Worm (Caenorhabditis elegans): ENCODE data around the gene C05E11.3.

The C05E11.3 gene

ce11 chrX:4586617-4587016 is 8.6 kb downstream of the C05E11.3 start, which contains the start of gene C05E11.2:
Gene C05E11.2 (plus strand): TSS chrX:4586917.
- TF ChIP-seq lsy-2 (tag; optimal IDR thresholded peaks at IDR 0.05) (no peak), xbp-1 (tag; optimal IDR thresholded peaks at IDR 0.05) (no peak), lin-13 (GFP tag; optimal IDR thresholded peaks at IDR 0.05) (no peak), Y116A8C.19 (tag; optimal IDR thresholded peaks at IDR 0.05; ENCODE audit: borderline replicate concordance) (no peak), unc-30 (tag; optimal IDR thresholded peaks at IDR 0.05) (no peak), nhr-77 (tag; optimal IDR thresholded peaks at IDR 0.05) (no peak), unc-98 (GFP tag; IDR thresholded peaks at IDR 0.05) (no peak), tbx-2 (tag; optimal IDR thresholded peaks at IDR 0.05) (no peak), pqm-1 (tag; optimal IDR thresholded peaks at IDR 0.05) (no peak), ceh-8 (GFP tag; optimal IDR thresholded peaks at IDR 0.05) (no peak), nhr-12 (tag; optimal IDR thresholded peaks at IDR 0.05) (no peak), lin-39 (tag; optimal IDR thresholded peaks at IDR 0.05) (no peak), dpl-1 (GFP tag; optimal IDR thresholded peaks at IDR 0.05) (no peak), mdl-1 (tag; optimal IDR thresholded peaks at IDR 0.05) (no peak), nhr-85 (tag) (no peak), C34B4.2 (tag; optimal IDR thresholded peaks at IDR 0.05) (no peak)

ce11 chrX:4587934-4588333 is 9.9 kb downstream of the C05E11.3 start:
- TF ChIP-seq jun-1 (tag; optimal IDR thresholded peaks at IDR 0.05) (peak; percentile 21), nhr-20 (tag; optimal IDR thresholded peaks at IDR 0.05) (peak; percentile 53), hpl-2 (GFP tag; optimal IDR thresholded peaks at IDR 0.05) (no peak), nhr-28 (tag; optimal IDR thresholded peaks at IDR 0.05) (no peak), nhr-71 (tag; optimal IDR thresholded peaks at IDR 0.05) (peak; percentile 60), grh-1 (GFP tag; IDR thresholded peaks at IDR 0.05) (no peak), nhr-90 (tag; optimal IDR thresholded peaks at IDR 0.05; ENCODE audit: poor library complexity) (peak; percentile 4), unc-86 (tag; optimal IDR thresholded peaks at IDR 0.05) (no peak), pag-3 (tag; optimal IDR thresholded peaks at IDR 0.05; ENCODE audit: borderline replicate concordance, insufficient read depth) (no peak), lin-39 (tag; optimal IDR thresholded peaks at IDR 0.05) (peak; percentile 5), lsy-2 (tag; optimal IDR thresholded peaks at IDR 0.05) (peak; percentile 46 to 69), tbx-2 (tag; optimal IDR thresholded peaks at IDR 0.05) (peak; percentile 41), fos-1 (tag; optimal IDR thresholded peaks at IDR 0.05) (no peak), nhr-47 (tag; optimal IDR thresholded peaks at IDR 0.05) (peak; percentile 54), nhr-76 (tag; optimal IDR thresholded peaks at IDR 0.05) (no peak), mdl-1 (tag; optimal IDR thresholded peaks at IDR 0.05) (peak in 1 of 2 experiments; percentile 14), lin-35 (GFP tag; optimal IDR thresholded peaks at IDR 0.05) (peak; percentile 10 to 60), blmp-1 (tag; optimal IDR thresholded peaks at IDR 0.05) (peak; percentile 63), ceh-8 (GFP tag; optimal IDR thresholded peaks at IDR 0.05) (no peak), swsn-7 (tag; optimal IDR thresholded peaks at IDR 0.05) (peak; percentile 53), snu-23 (GFP tag; optimal IDR thresholded peaks at IDR 0.05) (peak; percentile 73), lin-14 (GFP tag; optimal IDR thresholded peaks at IDR 0.05) (peak; percentile 88), elt-3 (tag; optimal IDR thresholded peaks at IDR 0.05) (peak in 1 of 6 experiments; percentile 7), efl-1 (optimal IDR thresholded peaks at IDR 0.05) (peak; percentile 35 to 45), efl-1 (GFP tag; optimal IDR thresholded peaks at IDR 0.05 in 1 of 2) (peak; percentile 26 to 92), alr-1 (tag; optimal IDR thresholded peaks at IDR 0.05; ENCODE audit: borderline replicate concordance) (no peak), pqm-1 (tag; optimal IDR thresholded peaks at IDR 0.05) (no peak), isw-1 (GFP tag; IDR thresholded peaks at IDR 0.05) (no peak), dpl-1 (GFP tag; optimal IDR thresholded peaks at IDR 0.05) (peak; percentile 38 to 61 (median 55)), xbp-1 (tag; optimal IDR thresholded peaks at IDR 0.05) (peak; percentile 66), mep-1 (tag; optimal IDR thresholded peaks at IDR 0.05) (peak; percentile 80), C16A3.4 (tag; optimal IDR thresholded peaks at IDR 0.05) (peak; percentile 50), tlp-1 (tag; optimal IDR thresholded peaks at IDR 0.05) (no peak), snpc-4 (tag; optimal IDR thresholded peaks at IDR 0.05) (peak; percentile 2), irx-1 (tag; optimal IDR thresholded peaks at IDR 0.05) (peak; percentile 44), ceh-82 (tag; optimal IDR thresholded peaks at IDR 0.05) (peak in 1 of 3 experiments; percentile 8), rnt-1 (tag; optimal IDR thresholded peaks at IDR 0.05) (peak; percentile 45), lin-13 (GFP tag; optimal IDR thresholded peaks at IDR 0.05) (peak; percentile 45), elt-2 (tag; optimal IDR thresholded peaks at IDR 0.05) (no peak), unc-130 (tag; optimal IDR thresholded peaks at IDR 0.05) (no peak)

Data from whole organism, L1 larva.